Fruit fly (Drosophila melanogaster) whole organism, pupa: Measurements from ENCODE around the gene Twdlalpha.

Source experiments
- CG10348 ChIP-seq: fragments of 200-800 bp; sonication (Bioruptor generic); IDR thresholded peaks from 2 replicates; pipeline ENCODE4 v1.3.6; 2022; ENCODE audit warnings: missing biosample characterization, missing genetic modification characterization
- CG12605 ChIP-seq: fragments of 200-800 bp; sonication (Bioruptor generic); IDR thresholded peaks from 2 replicates; pipeline ENCODE4 v1.3.6; 2022; ENCODE audit warnings: missing biosample characterization, missing genetic modification characterization
- CG13204 ChIP-seq: fragments of 200-800 bp; sonication (Bioruptor generic); optimal IDR thresholded peaks from 2 replicates; lab custom pipeline; 2018; ENCODE audit warnings: missing biosample characterization, mild to moderate bottlenecking, missing genetic modification characterization, moderate library complexity
- CG14655 ChIP-seq: fragments of 200-800 bp; sonication (Bioruptor generic); optimal IDR thresholded peaks from 3 replicates; lab custom pipeline; 2017; ENCODE audit warnings: mild to moderate bottlenecking, missing biosample characterization, missing genetic modification reagents, missing genetic modification characterization
- CG15710 ChIP-seq: fragments of 200-800 bp; sonication (Bioruptor generic); optimal IDR thresholded peaks from 2 replicates; lab custom pipeline; 2018; ENCODE audit warnings: missing biosample characterization, mild to moderate bottlenecking, missing genetic modification characterization, moderate library complexity
- CG17806 ChIP-seq: fragments of 200-800 bp; sonication (Bioruptor generic); optimal IDR thresholded peaks from 2 replicates; lab custom pipeline; 2018; ENCODE audit warnings: missing biosample characterization, mild to moderate bottlenecking, missing genetic modification characterization, moderate library complexity
- CG32121 ChIP-seq: fragments of 200-800 bp; sonication (Bioruptor generic); IDR thresholded peaks from 2 replicates; pipeline ENCODE4 v1.3.6; 2022; ENCODE audit warnings: missing biosample characterization, missing genetic modification characterization
- CG34367 ChIP-seq: fragments of 200-800 bp; sonication (Bioruptor generic); optimal IDR thresholded peaks from 2 replicates; lab custom pipeline; 2018; ENCODE audit warnings: missing biosample characterization, mild to moderate bottlenecking, missing genetic modification characterization
- CG4496 ChIP-seq: fragments of 200-800 bp; sonication (Bioruptor generic); IDR thresholded peaks from 3 replicates; pipeline ENCODE4 v1.3.6; 2022; ENCODE audit warnings: missing biosample characterization, missing genetic modification characterization
- CG8159 ChIP-seq: fragments of 200-800 bp; sonication (Bioruptor generic); optimal IDR thresholded peaks from 3 replicates; lab custom pipeline; 2018; ENCODE audit warnings: missing biosample characterization, mild to moderate bottlenecking, missing genetic modification characterization, moderate library complexity
- CG8301 ChIP-seq: fragments of 200-800 bp; sonication (Bioruptor generic); optimal IDR thresholded peaks from 2 replicates; lab custom pipeline; 2018; ENCODE audit warnings: missing biosample characterization, mild to moderate bottlenecking, missing genetic modification characterization
- CG9948 ChIP-seq: fragments of 200-800 bp; sonication (Bioruptor generic); optimal IDR thresholded peaks from 2 replicates; lab custom pipeline; 2018; ENCODE audit warnings: missing biosample characterization, mild to moderate bottlenecking, missing genetic modification characterization, moderate library complexity
- D1 ChIP-seq: fragments of 200-800 bp; sonication (Bioruptor generic); optimal IDR thresholded peaks from 2 replicates; lab custom pipeline; 2018; ENCODE audit warnings: missing biosample characterization, mild to moderate bottlenecking, missing genetic modification characterization, moderate library complexity
- EcR ChIP-seq: fragments of 200-800 bp; sonication (Bioruptor generic); optimal IDR thresholded peaks from 3 replicates; lab custom pipeline; 2019; ENCODE audit warnings: missing biosample characterization, missing genetic modification characterization, mild to moderate bottlenecking, moderate library complexity, missing genetic modification reagents
- Ets98B ChIP-seq: fragments of 200-800 bp; sonication (Bioruptor generic); IDR thresholded peaks from 2 replicates; pipeline ENCODE4 v1.3.6; 2022; ENCODE audit warnings: missing biosample characterization, missing genetic modification characterization
- Pif1A ChIP-seq: fragments of 200-800 bp; sonication (Bioruptor generic); optimal IDR thresholded peaks from 3 replicates; lab custom pipeline; 2016; ENCODE audit warnings: missing biosample characterization, missing genetic modification characterization
- Pif1B ChIP-seq: fragments of 200-800 bp; sonication (Bioruptor generic); optimal IDR thresholded peaks from 3 replicates; lab custom pipeline; 2016; ENCODE audit warnings: missing biosample characterization, missing genetic modification characterization
- Snoo ChIP-seq: fragments of 200-800 bp; sonication (Bioruptor generic); optimal IDR thresholded peaks from 3 replicates; lab custom pipeline; 2017; ENCODE audit warnings: missing biosample characterization, mild to moderate bottlenecking, missing genetic modification characterization, inconsistent platforms
- fd96Ca ChIP-seq: fragments of 200-800 bp; sonication (Bioruptor generic); IDR thresholded peaks from 3 replicates; pipeline ENCODE4 v1.3.6; 2022; ENCODE audit warnings: missing biosample characterization, missing genetic modification characterization
- gl ChIP-seq: fragments of 200-800 bp; sonication (Bioruptor generic); optimal IDR thresholded peaks from 2 replicates; lab custom pipeline; 2018; ENCODE audit warnings: missing biosample characterization, mild to moderate bottlenecking, missing genetic modification characterization
- rn ChIP-seq: fragments of 200-800 bp; sonication (Bioruptor generic); IDR thresholded peaks from 2 replicates; pipeline ENCODE4 v1.3.6; 2022; ENCODE audit warnings: missing biosample characterization, missing genetic modification characterization

Twdlalpha gene

DNA sequence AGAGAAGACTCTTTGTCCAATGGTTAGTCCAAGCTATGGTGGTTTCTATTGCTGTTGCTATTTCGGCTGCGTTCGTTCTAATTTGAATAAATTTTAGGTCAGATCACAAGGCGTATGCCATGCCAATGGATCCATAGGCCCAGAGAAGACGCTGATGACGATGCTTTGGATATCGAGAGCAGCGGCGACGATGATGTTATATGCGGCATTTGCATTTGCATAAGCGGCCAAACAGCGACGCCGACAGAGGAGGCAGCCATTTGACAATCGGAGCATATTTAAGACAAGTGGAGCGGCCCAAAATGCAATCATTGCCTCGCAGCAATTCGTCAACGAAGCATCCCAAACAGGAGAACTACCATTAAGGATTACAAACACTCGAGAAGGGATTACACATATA is 8.0 kb upstream of the Twdlalpha start, which contains the start of gene TwdlY:
TwdlY (plus strand) TSS at position 301 of the 400 bp plus-strand sequence.
- TF ChIP-seq Pif1B (GFP tag; lab: Kevin White, UChicago) = no peak
- no peak for TF ChIP-seq CG34367 (tag; lab: Kevin White, UChicago)
- no peak for TF ChIP-seq CG17806 (tag; lab: Kevin White, UChicago)
- no peak for TF ChIP-seq CG4496
- TF ChIP-seq CG12605 (GFP tag; lab: Robert Waterston, UW) = no peak
- no peak for TF ChIP-seq rn (GFP tag; lab: Robert Waterston, UW)
- no peak for TF ChIP-seq CG32121 (GFP tag; lab: Robert Waterston, UW)
- TF ChIP-seq Ets98B (GFP tag; lab: Robert Waterston, UW) = no peak
- no peak for TF ChIP-seq CG10348 (GFP tag; lab: Robert Waterston, UW)

DNA sequence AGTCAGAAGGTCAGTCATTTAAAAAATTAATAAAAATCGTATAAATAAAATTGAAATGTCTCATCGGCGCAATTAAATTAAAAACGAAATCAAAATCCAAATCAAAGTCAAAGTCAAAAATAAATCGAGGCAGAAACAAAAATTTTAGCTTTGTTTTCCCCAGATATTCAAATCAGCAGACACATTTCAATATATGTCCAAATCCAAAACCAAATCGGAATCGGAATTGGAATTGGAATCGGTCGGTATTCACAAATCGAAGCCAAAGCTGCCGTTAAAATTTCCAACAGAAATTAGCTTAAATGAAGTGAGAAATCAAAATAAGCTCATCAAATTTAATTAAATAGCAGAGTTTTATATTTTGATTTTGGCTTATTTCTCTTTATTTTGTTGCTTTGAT is 6.5 kb upstream of the Twdlalpha start:
- TF ChIP-seq CG32121 (GFP tag; lab: Robert Waterston, UW) (no peak), CG8301 (tag; lab: Kevin White, UChicago) (no peak), CG9948 (no peak), CG13204 (GFP tag; lab: Kevin White, UChicago) (no peak), D1 (tag; lab: Kevin White, UChicago) (no peak)

DNA sequence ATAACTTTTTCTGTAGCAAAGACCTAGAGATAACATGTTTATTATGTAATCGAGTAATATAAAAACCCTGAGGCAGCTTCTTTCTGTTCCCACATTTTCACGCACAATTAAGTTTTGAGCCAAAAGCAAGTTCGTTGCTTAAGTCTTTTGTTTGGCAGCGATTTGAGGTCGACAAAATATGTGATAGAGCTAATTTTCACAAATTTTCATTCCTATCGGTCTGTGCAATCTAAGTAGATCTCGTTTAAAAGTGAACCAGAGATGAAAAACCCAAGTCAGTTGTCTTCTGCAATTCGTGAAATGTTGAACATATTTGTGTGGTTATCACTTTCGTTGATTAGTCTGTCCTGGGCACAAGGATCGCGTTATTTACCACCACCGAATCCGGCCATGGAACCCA is 4.8 kb upstream of the Twdlalpha start, which contains the start of gene TwdlZ:
TwdlZ (plus strand) TSS at position 301 of the 400 bp plus-strand sequence.
- TF ChIP-seq CG13204 (GFP tag; lab: Kevin White, UChicago) (no peak), rn (GFP tag; lab: Robert Waterston, UW) (no peak), CG10348 (GFP tag; lab: Robert Waterston, UW) (no peak), EcR (no peak), Pif1B (GFP tag; lab: Kevin White, UChicago) (no peak), CG9948 (no peak), CG32121 (GFP tag; lab: Robert Waterston, UW) (no peak), Pif1A (GFP tag; lab: Kevin White, UChicago) (no peak)

DNA sequence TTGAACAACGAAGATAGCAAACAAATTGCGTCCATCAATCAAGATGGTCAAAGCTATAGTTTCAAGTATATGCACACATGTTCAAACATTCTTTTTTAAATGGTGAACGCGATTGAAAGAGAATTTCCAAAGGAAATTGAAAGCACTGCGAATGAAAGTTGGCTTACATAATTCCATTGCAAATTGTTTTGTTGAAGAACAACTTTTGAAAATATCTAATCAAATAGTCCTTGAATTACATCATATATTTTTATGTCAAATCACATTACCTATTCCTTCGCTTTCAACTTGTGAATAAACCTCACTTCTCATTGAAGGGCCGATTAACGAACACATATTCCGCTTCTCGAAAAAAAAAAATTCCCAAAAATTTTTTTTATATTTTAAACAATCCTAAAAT is 2.0 kb upstream of the Twdlalpha start, which contains the start of gene CG32568:
CG32568 (plus strand) TSS at position 301 of the 400 bp plus-strand sequence.
- TF ChIP-seq CG32121 (GFP tag; lab: Robert Waterston, UW) (no peak), Snoo (tag; lab: Kevin White, UChicago) (no peak)

DNA sequence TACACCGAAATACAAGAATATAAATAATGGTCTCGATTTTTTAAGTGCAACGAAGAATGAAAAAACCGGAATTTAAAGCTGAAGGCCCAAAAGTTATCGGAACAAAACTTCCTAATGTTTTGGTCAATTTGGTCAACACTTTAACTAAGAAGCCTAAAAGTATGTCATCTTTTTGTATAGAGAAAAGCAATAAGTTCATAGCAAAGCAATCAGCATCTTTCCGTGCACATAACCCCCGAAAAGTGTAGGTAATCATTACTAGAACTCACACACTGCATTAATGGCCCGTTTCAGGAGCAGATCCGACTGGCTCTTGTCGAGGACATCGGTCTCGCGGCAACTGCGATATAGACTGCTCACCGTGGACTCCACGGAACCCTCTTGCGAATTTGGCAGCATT is 1.7 kb downstream of the Twdlalpha start:
- no peak for TF ChIP-seq CG15710 (tag; lab: Kevin White, UChicago)
- no peak for TF ChIP-seq CG10348 (GFP tag; lab: Robert Waterston, UW)

DNA sequence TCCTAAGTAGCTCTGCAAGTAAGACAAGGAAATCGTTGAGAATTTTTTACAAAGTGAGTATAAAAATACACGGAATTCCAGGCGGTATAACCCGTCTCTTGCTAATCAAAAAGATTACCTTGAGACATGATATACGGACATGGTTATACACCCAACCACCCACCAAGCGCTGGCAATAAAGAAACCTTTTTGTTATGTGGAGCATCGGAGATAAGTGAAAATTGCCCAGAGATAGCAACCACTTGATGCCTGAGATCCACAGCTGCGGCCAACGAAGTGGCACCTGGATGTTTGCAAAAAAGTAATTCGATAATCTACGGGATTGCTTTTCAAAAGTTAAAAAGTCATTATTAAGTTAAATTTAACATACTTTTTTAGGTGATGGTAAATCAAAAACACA is 3.3 kb downstream of the Twdlalpha start:
- TF ChIP-seq D1 (tag; lab: Kevin White, UChicago) (no peak), gl (tag; lab: Kevin White, UChicago) (no peak), rn (GFP tag; lab: Robert Waterston, UW) (no peak), Ets98B (GFP tag; lab: Robert Waterston, UW) (no peak), CG4496 (no peak), CG15710 (tag; lab: Kevin White, UChicago) (no peak), CG14655 (GFP tag; lab: Kevin White, UChicago) (no peak), CG13204 (GFP tag; lab: Kevin White, UChicago) (no peak), fd96Ca (no peak), CG10348 (GFP tag; lab: Robert Waterston, UW) (no peak), Pif1A (GFP tag; lab: Kevin White, UChicago) (no peak), CG34367 (tag; lab: Kevin White, UChicago) (no peak), CG8301 (tag; lab: Kevin White, UChicago) (no peak), CG12605 (GFP tag; lab: Robert Waterston, UW) (no peak)

DNA sequence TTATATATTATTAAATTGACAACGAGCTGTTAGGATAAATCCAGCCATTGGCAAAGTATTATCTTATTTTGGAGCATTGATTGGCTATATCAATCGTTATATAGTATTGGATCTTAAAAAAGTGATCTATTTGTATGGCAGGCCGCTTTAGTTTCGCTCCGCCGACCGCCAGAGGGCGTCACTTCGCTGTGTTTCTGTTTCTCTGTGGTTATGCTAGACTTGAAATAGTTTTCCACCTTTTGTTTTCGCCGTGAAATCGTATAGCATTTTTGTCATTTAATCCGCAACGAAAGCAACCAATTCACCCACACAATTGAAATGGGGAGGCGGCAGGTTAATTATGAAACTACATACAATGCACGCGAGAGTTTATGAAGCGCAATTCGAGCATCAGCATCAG is 4.2 kb downstream of the Twdlalpha start:
- TF ChIP-seq CG13204 (GFP tag; lab: Kevin White, UChicago) (no peak), gl (tag; lab: Kevin White, UChicago) (no peak), CG17806 (tag; lab: Kevin White, UChicago) (no peak), CG10348 (GFP tag; lab: Robert Waterston, UW) (no peak), D1 (tag; lab: Kevin White, UChicago) (no peak), Pif1B (GFP tag; lab: Kevin White, UChicago) (no peak), CG14655 (GFP tag; lab: Kevin White, UChicago) (no peak), CG34367 (tag; lab: Kevin White, UChicago) (no peak), fd96Ca (no peak), CG8159 (tag; lab: Kevin White, UChicago) (no peak), CG12605 (GFP tag; lab: Robert Waterston, UW) (no peak), Ets98B (GFP tag; lab: Robert Waterston, UW) (no peak), CG4496 (no peak), rn (GFP tag; lab: Robert Waterston, UW) (no peak)
